Fruit fly (Drosophila melanogaster): ENCODE results near the gene Cyp308a1.

- TF ChIP-seq pan (optimal IDR thresholded peaks at IDR 0.05) (no peak), psq (optimal IDR thresholded peaks at IDR 0.05) (no peak), EcR (GFP tag; optimal IDR thresholded peaks at IDR 0.05) (no peak)
These were observed 39.7 kb upstream of the Cyp308a1 start for dm6 chrX:18669811-18670477.
